Worm (Caenorhabditis elegans) whole organism, L4/young adult: ENCODE data around the gene rde-11.

Experiments
- W03F9.2 ChIP-seq: fragments of 150-350 bp; optimal IDR thresholded peaks from 2 replicates; lab custom pipeline; 2014; ENCODE audit warnings: missing biosample characterization, missing genetic modification characterization
- him-1 ChIP-seq: sonication (generic microtip); optimal IDR thresholded peaks from 2 replicates; lab custom pipeline; 2016; ENCODE audit warnings: missing genotype, missing genetic modification reagents, missing genetic modification characterization, missing compliant biosample characterization

DNA sequence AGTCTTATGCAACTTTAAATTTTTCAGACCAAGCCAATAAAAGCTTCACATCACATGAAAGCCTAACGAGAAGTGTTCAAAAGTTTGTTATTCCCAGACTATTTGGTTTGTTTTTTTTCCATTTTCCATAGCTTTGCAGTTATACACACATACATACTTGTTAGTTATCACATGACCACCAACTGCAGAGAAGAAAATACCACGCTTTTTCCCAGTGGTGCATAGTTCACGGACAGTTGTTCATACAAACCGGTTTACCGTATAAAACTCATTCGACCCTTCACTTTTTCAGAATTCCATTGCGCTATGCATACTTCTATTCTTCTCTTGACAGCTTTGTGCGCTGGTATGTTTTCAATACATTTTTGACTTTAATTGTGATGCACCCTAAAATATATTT lies 41.3 kb upstream of the rde-11 start, which contains the start of gene scl-5:
- TF ChIP-seq him-1 (tag; lab: Kevin White, UChicago) (no peak), W03F9.2 (tag; lab: Kevin White, UChicago) (no peak)
